Fruit fly (Drosophila melanogaster) whole organism, embryonic: ENCODE measurements around the gene CG1909.
A peak's percentile ranks its signal among the peaks of the same experiment; 100 is the strongest.

Experiments
- ATbp ChIP-seq: fragments of 200-800 bp; sonication (Bioruptor generic); optimal IDR thresholded peaks from 2 replicates; lab custom pipeline; 2017; ENCODE audit warnings: missing biosample characterization, mild to moderate bottlenecking, missing genetic modification characterization, missing genetic modification reagents
- CG10147 ChIP-seq: fragments of 200-800 bp; sonication (Bioruptor generic); optimal IDR thresholded peaks from 2 replicates; lab custom pipeline; 2019; ENCODE audit warnings: missing biosample characterization, mild to moderate bottlenecking, missing genetic modification characterization, moderate library complexity
- CG10462 ChIP-seq: fragments of 200-800 bp; sonication (Bioruptor generic); optimal IDR thresholded peaks from 2 replicates; lab custom pipeline; 2016; ENCODE audit warnings: missing biosample characterization, missing genetic modification characterization
- CG10654 ChIP-seq: fragments of 200-800 bp; sonication (Bioruptor generic); optimal IDR thresholded peaks from 2 replicates; lab custom pipeline; 2016; ENCODE audit warnings: missing biosample characterization, missing genetic modification characterization
- CG11093 ChIP-seq: fragments of 200-800 bp; sonication (Bioruptor generic); IDR thresholded peaks from 3 replicates; pipeline ENCODE4 v1.3.6; 2022; ENCODE audit warnings: missing biosample characterization, missing genetic modification characterization
- CG11456 ChIP-seq: fragments of 200-800 bp; sonication (Bioruptor generic); IDR thresholded peaks from 3 replicates; pipeline ENCODE4 v1.3.6; 2022; ENCODE audit warnings: missing biosample characterization, missing genetic modification characterization
- CG12219 ChIP-seq: fragments of 200-800 bp; sonication (Bioruptor generic); optimal IDR thresholded peaks from 3 replicates; lab custom pipeline; 2018; ENCODE audit warnings: missing biosample characterization, mild to moderate bottlenecking, missing genetic modification characterization
- CG13287 ChIP-seq: fragments of 200-800 bp; sonication (Bioruptor generic); IDR thresholded peaks from 2 replicates; pipeline ENCODE4 v1.3.6; 2022; ENCODE audit warnings: missing biosample characterization, missing genetic modification characterization; ENCODE audit not compliant: partially characterized antibody
- CG13894 ChIP-seq: fragments of 200-800 bp; sonication (Bioruptor generic); optimal IDR thresholded peaks from 3 replicates; lab custom pipeline; 2018; ENCODE audit warnings: missing biosample characterization, mild to moderate bottlenecking, missing genetic modification characterization, moderate library complexity
- CG17385 ChIP-seq: fragments of 200-800 bp; sonication (Bioruptor generic); optimal IDR thresholded peaks from 3 replicates; lab custom pipeline; 2018; ENCODE audit warnings: missing biosample characterization, mild to moderate bottlenecking, missing genetic modification characterization
- CG2129 ChIP-seq: fragments of 200-800 bp; sonication (Bioruptor generic); IDR thresholded peaks from 2 replicates; pipeline ENCODE4 v1.3.6; 2022; ENCODE audit warnings: missing biosample characterization, missing genetic modification characterization; ENCODE audit not compliant: partially characterized antibody
- CG32767 ChIP-seq: fragments of 200-800 bp; sonication (Bioruptor generic); IDR thresholded peaks from 2 replicates; pipeline ENCODE4 v1.3.6; 2022; ENCODE audit warnings: missing biosample characterization, missing genetic modification characterization
- CG42726 ChIP-seq: fragments of 200-800 bp; sonication (Bioruptor generic); IDR thresholded peaks from 2 replicates; pipeline ENCODE4 v1.3.6; 2022; ENCODE audit warnings: missing biosample characterization, missing genetic modification characterization; ENCODE audit not compliant: partially characterized antibody
- CG4820 ChIP-seq: fragments of 200-800 bp; sonication (Bioruptor generic); optimal IDR thresholded peaks from 3 replicates; lab custom pipeline; 2016; ENCODE audit warnings: missing biosample characterization, missing genetic modification characterization
- CG7745 ChIP-seq: fragments of 200-800 bp; sonication (Bioruptor generic); optimal IDR thresholded peaks from 2 replicates; lab custom pipeline; 2018; ENCODE audit warnings: missing biosample characterization, mild to moderate bottlenecking, missing genetic modification characterization, moderate library complexity
- CG7839 ChIP-seq: fragments of 200-800 bp; sonication (Bioruptor generic); optimal IDR thresholded peaks from 3 replicates; lab custom pipeline; 2018; ENCODE audit warnings: missing biosample characterization, mild to moderate bottlenecking, missing genetic modification characterization, moderate library complexity
- CG8290 ChIP-seq, 3 experiments: fragments of 200-800 bp; sonication (Bioruptor generic); optimal IDR thresholded peaks; 2 replicates each; lab custom pipeline; 2016 to 2019; ENCODE audit warnings: missing biosample characterization in 3 of 3, missing genetic modification characterization in 3 of 3, mild to moderate bottlenecking in 2 of 3, moderate library complexity in 1 of 3
- Dref ChIP-seq: fragments of 200-800 bp; sonication (Bioruptor generic); IDR thresholded peaks from 2 replicates; pipeline ENCODE4 v1.3.6; 2022; ENCODE audit warnings: missing biosample characterization, missing genetic modification characterization
- Drgx ChIP-seq: fragments of 200-800 bp; sonication (Bioruptor generic); IDR thresholded peaks from 2 replicates; pipeline ENCODE4 v1.3.6; 2022; ENCODE audit warnings: missing biosample characterization, missing genetic modification characterization
- Fer2 ChIP-seq: fragments of 200-800 bp; sonication (Bioruptor generic); optimal IDR thresholded peaks from 2 replicates; lab custom pipeline; 2018; ENCODE audit warnings: missing biosample characterization, mild to moderate bottlenecking, missing genetic modification characterization, moderate library complexity
- HLHmδ ChIP-seq: fragments of 200-800 bp; sonication (Bioruptor generic); optimal IDR thresholded peaks from 2 replicates; lab custom pipeline; 2018; ENCODE audit warnings: missing biosample characterization, mild to moderate bottlenecking, missing genetic modification characterization, moderate library complexity
- Hand ChIP-seq: fragments of 200-800 bp; sonication (Bioruptor generic); optimal IDR thresholded peaks from 2 replicates; lab custom pipeline; 2017; ENCODE audit warnings: mild to moderate bottlenecking, missing biosample characterization, missing genetic modification reagents, missing genetic modification characterization
- HmgZ ChIP-seq: fragments of 200-800 bp; sonication (Bioruptor generic); optimal IDR thresholded peaks from 2 replicates; lab custom pipeline; 2018; ENCODE audit warnings: missing biosample characterization, mild to moderate bottlenecking, missing genetic modification characterization
- Max ChIP-seq: fragments of 200-800 bp; sonication (Bioruptor generic); optimal IDR thresholded peaks from 2 replicates; lab custom pipeline; 2016; ENCODE audit warnings: missing biosample characterization, mild to moderate bottlenecking, missing genetic modification characterization
- Nf-YB ChIP-seq: fragments of 200-800 bp; sonication (Bioruptor generic); optimal IDR thresholded peaks from 3 replicates; lab custom pipeline; 2019; ENCODE audit warnings: missing biosample characterization, mild to moderate bottlenecking, missing genetic modification characterization, moderate library complexity
- Pdp1 ChIP-seq, 2 experiments: fragments of 200-800 bp; sonication (Bioruptor generic); optimal IDR thresholded peaks; 3 replicates each; lab custom pipeline; 2016; ENCODE audit warnings: missing biosample characterization in 2 of 2, missing genetic modification characterization in 2 of 2, mild to moderate bottlenecking in 1 of 2, moderate library complexity in 1 of 2
- Sox100B ChIP-seq: fragments of 200-800 bp; sonication (Bioruptor generic); optimal IDR thresholded peaks from 3 replicates; lab custom pipeline; 2018; ENCODE audit warnings: missing biosample characterization, mild to moderate bottlenecking, missing genetic modification characterization
- Stat92E ChIP-seq, 3 experiments: fragments of >200 bp in 2 of 3; fragments of 200-800 bp in 1 of 3; sonication (Bioruptor generic) in 1 of 3; optimal IDR thresholded peaks; 2 replicates each; lab custom pipeline; 2017 to 2019; ENCODE audit warnings: missing biosample characterization in 3 of 3, missing genetic modification characterization in 3 of 3, mild to moderate bottlenecking in 1 of 3, moderate library complexity in 1 of 3
- abd-A ChIP-seq: fragments of 200-800 bp; sonication (Bioruptor generic); optimal IDR thresholded peaks from 3 replicates; lab custom pipeline; 2019; ENCODE audit warnings: missing biosample characterization, mild to moderate bottlenecking, missing genetic modification characterization, moderate library complexity
- eve ChIP-seq, 2 experiments: fragments of >200 bp; optimal IDR thresholded peaks; 2 replicates each; lab custom pipeline; 2017; ENCODE audit warnings: missing biosample characterization in 2 of 2, missing genetic modification characterization in 2 of 2
- eyg ChIP-seq: fragments of 200-800 bp; sonication (Bioruptor generic); optimal IDR thresholded peaks from 3 replicates; lab custom pipeline; 2016; ENCODE audit warnings: missing biosample characterization, missing genetic modification characterization
- grau ChIP-seq: fragments of 200-800 bp; optimal IDR thresholded peaks from 3 replicates; lab custom pipeline; 2019; ENCODE audit warnings: missing biosample characterization, mild to moderate bottlenecking, missing genetic modification characterization, moderate library complexity
- insv ChIP-seq, 2 experiments: fragments of 200-800 bp; sonication (Bioruptor generic); optimal IDR thresholded peaks; 3 replicates each; lab custom pipeline; 2016 to 2018; ENCODE audit warnings: missing biosample characterization in 2 of 2, missing genetic modification characterization in 2 of 2
- jing ChIP-seq: fragments of 200-800 bp; sonication (Bioruptor generic); optimal IDR thresholded peaks from 2 replicates; lab custom pipeline; 2018; ENCODE audit warnings: missing biosample characterization, mild to moderate bottlenecking, missing genetic modification characterization
- kay ChIP-seq: fragments of 200-800 bp; sonication (Bioruptor generic); optimal IDR thresholded peaks from 2 replicates; lab custom pipeline; 2016; ENCODE audit warnings: missing biosample characterization, missing genetic modification characterization
- lbe ChIP-seq: fragments of 200-800 bp; sonication (Bioruptor generic); optimal IDR thresholded peaks from 2 replicates; lab custom pipeline; 2016; ENCODE audit warnings: missing biosample characterization, mild to moderate bottlenecking, missing genetic modification characterization
- lmd ChIP-seq: fragments of 200-800 bp; sonication (Bioruptor generic); IDR thresholded peaks from 2 replicates; pipeline ENCODE4 v1.3.6; 2022; ENCODE audit warnings: missing biosample characterization, missing genetic modification characterization
- nerfin-1 ChIP-seq: fragments of 200-800 bp; sonication (Bioruptor generic); optimal IDR thresholded peaks from 3 replicates; lab custom pipeline; 2019; ENCODE audit warnings: missing biosample characterization, mild to moderate bottlenecking, missing genetic modification characterization, moderate library complexity
- peb ChIP-seq: fragments of 200-800 bp; sonication (Bioruptor generic); IDR thresholded peaks from 2 replicates; pipeline ENCODE4 v1.3.6; 2022; ENCODE audit warnings: missing biosample characterization, missing genetic modification characterization
- prd ChIP-seq, 3 experiments: fragments of >200 bp in 2 of 3; fragments of 200-800 bp in 1 of 3; sonication (Bioruptor generic) in 1 of 3; optimal IDR thresholded peaks in 2 of 3; IDR thresholded peaks in 1 of 3; 2 replicates in 2 of 3; 3 replicates in 1 of 3; pipeline versions ENCODE4 v1.3.6 to Lab custom; 2017 to 2022; ENCODE audit warnings: missing biosample characterization in 1 of 3, missing genetic modification characterization in 1 of 3
- rib ChIP-seq: fragments of 200-800 bp; sonication (Bioruptor generic); IDR thresholded peaks from 2 replicates; pipeline ENCODE4 v1.3.6; 2022; ENCODE audit warnings: missing biosample characterization, missing genetic modification characterization
- scrt ChIP-seq: fragments of 200-800 bp; sonication (Bioruptor generic); optimal IDR thresholded peaks from 2 replicates; lab custom pipeline; 2018; ENCODE audit warnings: missing biosample characterization, mild to moderate bottlenecking, missing genetic modification characterization, moderate library complexity
- sd ChIP-seq: fragments of 200-800 bp; sonication (Bioruptor generic); optimal IDR thresholded peaks from 3 replicates; lab custom pipeline; 2018; ENCODE audit warnings: missing biosample characterization, mild to moderate bottlenecking, missing genetic modification characterization, moderate library complexity
- sisA ChIP-seq: fragments of 200-800 bp; sonication (Bioruptor generic); IDR thresholded peaks from 2 replicates; pipeline ENCODE4 v1.3.6; 2022; ENCODE audit warnings: missing biosample characterization, missing genetic modification characterization
- sr ChIP-seq: fragments of 200-800 bp; sonication (Bioruptor generic); IDR thresholded peaks from 3 replicates; pipeline ENCODE4 v1.3.6; 2022; ENCODE audit warnings: missing biosample characterization, missing genetic modification characterization
- tap ChIP-seq: fragments of 200-800 bp; optimal IDR thresholded peaks from 3 replicates; lab custom pipeline; 2019; ENCODE audit warnings: missing biosample characterization, mild to moderate bottlenecking, missing genetic modification characterization, moderate library complexity
- tgo ChIP-seq: fragments of 200-800 bp; sonication (Bioruptor generic); IDR thresholded peaks from 3 replicates; pipeline ENCODE4 v1.3.6; 2022; ENCODE audit warnings: missing biosample characterization, missing genetic modification characterization
- ttk ChIP-seq: fragments of 200-800 bp; sonication (Bioruptor generic); IDR thresholded peaks from 2 replicates; pipeline ENCODE4 v2.1.2; 2022; ENCODE audit warnings: missing biosample characterization, missing genetic modification characterization

The CG1909 gene

DNA sequence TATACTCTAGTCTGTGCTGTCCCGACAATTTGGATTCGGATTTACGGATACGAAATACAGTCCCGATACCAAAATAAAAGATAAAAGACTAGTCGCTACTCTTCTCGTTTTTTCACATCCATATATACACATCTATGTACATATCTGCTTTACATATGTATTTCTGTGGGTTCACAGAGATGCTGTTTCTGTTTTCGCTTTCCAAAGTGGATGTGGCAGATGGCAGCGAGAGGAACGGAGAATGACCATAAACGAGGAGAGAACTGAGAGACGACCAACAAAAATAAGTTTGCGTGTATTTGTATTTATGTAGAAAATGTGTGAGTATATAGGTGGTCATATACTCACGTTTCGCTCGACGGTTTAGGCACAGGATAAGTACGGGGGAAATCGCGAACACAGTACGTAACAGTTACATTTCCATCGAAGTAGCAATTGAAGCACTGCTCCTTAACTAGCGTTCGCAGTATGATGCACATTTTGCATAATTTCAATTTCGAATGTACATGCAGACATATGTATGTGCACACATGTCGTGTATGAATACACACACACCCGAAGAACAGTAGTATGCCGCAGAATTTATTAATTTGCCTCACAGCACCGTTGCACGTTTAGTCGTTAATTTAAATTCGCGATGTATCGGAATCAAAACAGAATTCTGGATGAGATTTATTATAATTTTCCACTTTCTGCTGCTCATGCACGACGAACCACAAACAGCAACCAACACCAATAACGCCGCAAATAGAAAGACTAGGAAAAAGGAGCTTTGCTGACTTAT lies 25.6 kb upstream of the CG1909 start, which contains the start of gene Tdg (continued):
- TF ChIP-seq Fer2 (tag; lab: Kevin White, UChicago): no peak
- TF ChIP-seq Stat92E (GFP tag; optimal IDR thresholded peaks at IDR 0.05; lab: Kevin White, UChicago): peak in 1 of 3 experiments; percentile 81
- no peak for TF ChIP-seq CG4820
- TF ChIP-seq HLHmδ (GFP tag; lab: Kevin White, UChicago): no peak
- TF ChIP-seq jing (GFP tag; lab: Kevin White, UChicago): no peak
- no peak for TF ChIP-seq ATbp (GFP tag; lab: Kevin White, UChicago)
- no peak for TF ChIP-seq CG7839
- TF ChIP-seq tgo (GFP tag; lab: Robert Waterston, UW): no peak
- peak; percentile 8 for TF ChIP-seq Hand
- TF ChIP-seq insv (GFP tag; optimal IDR thresholded peaks at IDR 0.05; lab: Kevin White, UChicago): no peak
- TF ChIP-seq Dref (GFP tag; lab: Robert Waterston, UW): no peak
- TF ChIP-seq CG13894: peak; percentile 83
- TF ChIP-seq sisA (GFP tag; lab: Robert Waterston, UW): no peak
- TF ChIP-seq peb (GFP tag; lab: Robert Waterston, UW): no peak
- TF ChIP-seq abd-A (tag; lab: Kevin White, UChicago): no peak
- peak in 1 of 2 experiments; percentile 42 for TF ChIP-seq Pdp1 (GFP tag; optimal IDR thresholded peaks at IDR 0.05; lab: Kevin White, UChicago)
- no peak for TF ChIP-seq CG10654 (GFP tag; lab: Kevin White, UChicago)
- TF ChIP-seq HmgZ: no peak
- TF ChIP-seq sd (tag; lab: Kevin White, UChicago): no peak
- no peak for TF ChIP-seq CG2129 (GFP tag; lab: Robert Waterston, UW)
- peak in 1 of 2 experiments; percentile 83 for TF ChIP-seq eve (GFP tag; optimal IDR thresholded peaks at IDR 0.05; lab: Kevin White, UChicago)
- no peak for TF ChIP-seq CG8290 (GFP tag; optimal IDR thresholded peaks at IDR 0.05; lab: Kevin White, UChicago)
- TF ChIP-seq CG8290 (tag; optimal IDR thresholded peaks at IDR 0.05; lab: Kevin White, UChicago): peak in 1 of 2 experiments; percentile 25
- no peak; the same call in 1 of the 2 replicates for TF ChIP-seq CG42726 (GFP tag; lab: Robert Waterston, UW)
- TF ChIP-seq CG10147 (GFP tag; lab: Kevin White, UChicago): no peak
- no peak for TF ChIP-seq eyg (GFP tag; lab: Kevin White, UChicago)
- TF ChIP-seq rib: no peak
- no peak for TF ChIP-seq CG32767 (GFP tag; lab: Robert Waterston, UW)
- TF ChIP-seq Drgx (GFP tag; lab: Robert Waterston, UW): no peak
- no peak for TF ChIP-seq grau
- TF ChIP-seq kay: no peak
- no peak for TF ChIP-seq ttk (GFP tag; lab: Robert Waterston, UW)
- TF ChIP-seq CG11456 (GFP tag; lab: Robert Waterston, UW): no peak
- TF ChIP-seq nerfin-1 (tag; lab: Kevin White, UChicago): peak; percentile 1
- TF ChIP-seq Sox100B (GFP tag; lab: Kevin White, UChicago): no peak
- no peak for TF ChIP-seq CG11093
- peak; percentile 22 for TF ChIP-seq lbe (GFP tag; lab: Kevin White, UChicago)
- no peak for TF ChIP-seq tap
- TF ChIP-seq Nf-YB: no peak
- TF ChIP-seq CG17385 (GFP tag; lab: Kevin White, UChicago): peak; percentile 10
- no peak for TF ChIP-seq prd (optimal IDR thresholded peaks at IDR 0.05; lab: Kevin White, UChicago)
- no peak for TF ChIP-seq prd (GFP tag; IDR thresholded peaks at IDR 0.05; lab: Robert Waterston, UW)
- no peak for TF ChIP-seq Max (GFP tag; lab: Kevin White, UChicago)
- no peak for TF ChIP-seq CG12219
- TF ChIP-seq lmd: no peak
- TF ChIP-seq CG13287: no peak
- no peak for TF ChIP-seq CG7745 (tag; lab: Kevin White, UChicago)
- TF ChIP-seq CG10462 (GFP tag; lab: Kevin White, UChicago): no peak
- no peak for TF ChIP-seq scrt (GFP tag; lab: Kevin White, UChicago)
- TF ChIP-seq sr (GFP tag; lab: Robert Waterston, UW): no peak
